Worm (Caenorhabditis elegans) whole organism, L4 larva: ENCODE data around the gene ttm-1.

Experiments
- F26F4.8 ChIP-seq: fragments of 200-800 bp; sonication (Bioruptor generic); conservative IDR thresholded peaks from 2 replicates; pipeline ENCODE4 v1.3.6; 2022; ENCODE audit warnings: missing genetic modification characterization, missing compliant biosample characterization
- Y48G9A.11 ChIP-seq: fragments of 200-800 bp; sonication (Bioruptor generic); IDR thresholded peaks from 2 replicates; pipeline ENCODE4 v1.3.6; 2022; ENCODE audit warnings: missing genetic modification reagents, missing genetic modification characterization, missing compliant biosample characterization
- Y5F2A.4 ChIP-seq: fragments of 200-800 bp; sonication (Bioruptor generic); optimal IDR thresholded peaks from 2 replicates; lab custom pipeline; 2018; ENCODE audit warnings: mild to moderate bottlenecking, missing genetic modification characterization, missing compliant biosample characterization
- ama-1 ChIP-seq: fragments of 150-350 bp; optimal IDR thresholded peaks from 2 replicates; lab custom pipeline; 2014; ENCODE audit warnings: inconsistent platforms, mixed read lengths
- ceh-20 ChIP-seq: fragments of 200-800 bp; sonication (Bioruptor generic); IDR thresholded peaks from 2 replicates; pipeline ENCODE4 v1.3.6; 2022; ENCODE audit warnings: missing genetic modification reagents, missing genetic modification characterization, missing compliant biosample characterization
- ces-1 ChIP-seq: fragments of 150-350 bp; sonication (generic microtip); optimal IDR thresholded peaks from 4 replicates; lab custom pipeline; 2014; ENCODE audit warnings: missing biosample characterization, missing genetic modification reagents, missing genetic modification characterization
- daf-16 ChIP-seq, 3 experiments: sonication (generic microtip); optimal IDR thresholded peaks; 2 replicates each; lab custom pipeline; 2016 to 2017; ENCODE audit warnings: missing genetic modification characterization in 3 of 3, missing genetic modification reagents in 3 of 3, mild to moderate bottlenecking in 2 of 3, missing compliant biosample characterization in 2 of 3, missing biosample characterization in 1 of 3, moderate library complexity in 1 of 3
- duxl-1 ChIP-seq: sonication (generic microtip); optimal IDR thresholded peaks from 2 replicates; lab custom pipeline; 2016; ENCODE audit warnings: mild to moderate bottlenecking, missing genetic modification characterization, moderate library complexity, missing compliant biosample characterization; ENCODE audit not compliant: poor library complexity
- fkh-10 ChIP-seq: fragments of 150-350 bp; optimal IDR thresholded peaks from 2 replicates; lab custom pipeline; 2014; ENCODE audit warnings: missing biosample characterization, missing genetic modification reagents, missing genetic modification characterization
- fos-1 ChIP-seq: fragments of 150-350 bp; optimal IDR thresholded peaks from 2 replicates; lab custom pipeline; 2014; ENCODE audit warnings: missing biosample characterization, missing genetic modification characterization
- gei-8 ChIP-seq: fragments of 200-800 bp; sonication (Bioruptor generic); optimal IDR thresholded peaks from 2 replicates; lab custom pipeline; 2018; ENCODE audit warnings: mild to moderate bottlenecking, missing genetic modification characterization, missing compliant biosample characterization
- hlh-30 ChIP-seq: sonication (generic microtip); optimal IDR thresholded peaks from 2 replicates; lab custom pipeline; 2017; ENCODE audit warnings: antibody characterized with exemption, mild to moderate bottlenecking, missing genetic modification characterization, missing compliant biosample characterization; ENCODE audit not compliant: insufficient read depth
- hmg-1.1 ChIP-seq: fragments of 200-800 bp; sonication (Bioruptor generic); IDR thresholded peaks from 2 replicates; pipeline ENCODE4 v1.3.6; 2022; ENCODE audit warnings: missing genetic modification reagents, missing genetic modification characterization, missing compliant biosample characterization
- jun-1 ChIP-seq: fragments of 150-350 bp; optimal IDR thresholded peaks from 2 replicates; lab custom pipeline; 2014; ENCODE audit warnings: missing biosample characterization, missing genetic modification reagents, missing genetic modification characterization
- lin-13 ChIP-seq: fragments of 150-350 bp; optimal IDR thresholded peaks from 2 replicates; lab custom pipeline; 2014; ENCODE audit warnings: missing biosample characterization, missing genetic modification reagents, missing genetic modification characterization
- lin-15B ChIP-seq: fragments of 150-350 bp; sonication (generic microtip); optimal IDR thresholded peaks from 3 replicates; lab custom pipeline; 2014; ENCODE audit warnings: missing biosample characterization, missing genetic modification characterization
- lin-29 ChIP-seq: fragments of 200-800 bp; sonication (Bioruptor generic); IDR thresholded peaks from 2 replicates; pipeline ENCODE4 v1.3.6; 2022; ENCODE audit warnings: missing genetic modification reagents, missing genetic modification characterization, missing compliant biosample characterization
- lir-3 ChIP-seq: sonication (generic microtip); optimal IDR thresholded peaks from 2 replicates; lab custom pipeline; 2016; ENCODE audit warnings: mild to moderate bottlenecking, missing genetic modification characterization, missing compliant biosample characterization
- mes-2 ChIP-seq: sonication (generic microtip); optimal IDR thresholded peaks from 2 replicates; lab custom pipeline; 2016; ENCODE audit warnings: missing genotype, mild to moderate bottlenecking, missing genetic modification characterization, missing compliant biosample characterization; ENCODE audit not compliant: poor library complexity, severe bottlenecking
- mxl-2 ChIP-seq: fragments of 200-800 bp; sonication (Bioruptor generic); conservative IDR thresholded peaks from 2 replicates; pipeline ENCODE4 v1.3.6; 2022; ENCODE audit warnings: missing genetic modification reagents, missing genetic modification characterization, missing compliant biosample characterization
- nhr-102 ChIP-seq: sonication (generic microtip); optimal IDR thresholded peaks from 2 replicates; lab custom pipeline; 2016; ENCODE audit warnings: mild to moderate bottlenecking, missing genetic modification characterization, moderate library complexity, missing compliant biosample characterization
- nhr-237 ChIP-seq: sonication (generic microtip); optimal IDR thresholded peaks from 2 replicates; lab custom pipeline; 2017; ENCODE audit warnings: missing biosample characterization, missing genetic modification characterization
- nhr-28 ChIP-seq: fragments of 150-350 bp; optimal IDR thresholded peaks from 2 replicates; lab custom pipeline; 2014; ENCODE audit warnings: missing biosample characterization, missing genetic modification characterization
- nhr-42 ChIP-seq: fragments of 200-800 bp; sonication (Bioruptor generic); IDR thresholded peaks from 2 replicates; pipeline ENCODE4 v1.3.6; 2022; ENCODE audit warnings: missing genetic modification characterization, missing compliant biosample characterization
- rbr-2 ChIP-seq: sonication (generic microtip); optimal IDR thresholded peaks from 2 replicates; lab custom pipeline; 2016; ENCODE audit warnings: missing genotype, missing genetic modification characterization, missing compliant biosample characterization
- sdz-12 ChIP-seq: fragments of 200-800 bp; sonication (Bioruptor generic); optimal IDR thresholded peaks from 2 replicates; lab custom pipeline; 2018; ENCODE audit warnings: mild to moderate bottlenecking, missing genetic modification characterization, missing compliant biosample characterization
- unc-39 ChIP-seq: sonication (generic microtip); optimal IDR thresholded peaks from 2 replicates; lab custom pipeline; 2017; ENCODE audit warnings: missing biosample characterization, missing genetic modification characterization
- unc-62 ChIP-seq, 3 experiments: fragments of 150-350 bp in 1 of 3; sonication (generic microtip); optimal IDR thresholded peaks in 2 of 3; peaks in 1 of 3; 1 replicate in 1 of 3; 2 replicates in 2 of 3; lab custom pipeline; 2014 to 2017; ENCODE audit warnings: missing biosample characterization in 3 of 3, missing genetic modification characterization in 3 of 3, missing genetic modification reagents in 3 of 3, missing genotype in 1 of 3
- zip-11 ChIP-seq: fragments of 200-800 bp; sonication (Bioruptor generic); IDR thresholded peaks from 2 replicates; pipeline ENCODE4 v1.3.6; 2022; ENCODE audit warnings: missing genetic modification characterization, missing compliant biosample characterization

Gene ttm-1

DNA sequence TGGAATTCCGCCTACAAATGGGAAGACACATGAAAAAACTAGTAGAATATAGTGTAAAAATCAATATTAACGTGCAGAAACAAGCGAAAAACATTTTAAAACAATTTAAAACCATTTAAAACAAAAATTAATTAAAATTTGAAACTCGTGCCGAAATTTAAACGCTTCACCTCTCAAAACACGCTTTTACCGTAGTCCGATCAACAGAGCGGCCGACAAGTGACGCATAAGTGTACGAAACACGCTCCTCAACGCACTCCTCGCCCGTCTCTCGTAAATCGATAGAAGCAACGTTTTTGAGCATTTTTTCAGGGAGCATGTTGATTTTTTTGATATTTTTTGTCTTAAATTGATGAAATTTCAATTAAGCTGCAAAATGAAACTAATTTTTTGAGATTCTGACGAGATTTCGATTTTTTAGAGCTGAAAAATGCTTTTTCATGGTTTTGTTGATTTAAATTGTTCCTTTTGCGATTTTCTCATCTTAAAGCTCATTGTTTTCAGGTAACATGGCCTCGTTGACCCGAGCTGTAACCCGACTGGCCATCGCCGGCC lies 61.7 kb downstream of the ttm-1 start, which contains the start of gene cox-5A (continued):
- TF ChIP-seq ceh-20 (GFP tag; lab: Robert Waterston, UW): peak; percentile 99
- peak; percentile 76; the same call in 1 of the 2 replicates for TF ChIP-seq mxl-2 (GFP tag; lab: Robert Waterston, UW)
- peak; percentile 98 for TF ChIP-seq mes-2 (tag; lab: Kevin White, UChicago)
- TF ChIP-seq sdz-12 (GFP tag; lab: Kevin White, UChicago): peak; percentile 81
- peak; percentile 94 for TF ChIP-seq nhr-28 (tag; lab: Kevin White, UChicago)
- peak; percentile 94 for TF ChIP-seq ama-1
- TF ChIP-seq nhr-42: peak; percentile 98
- TF ChIP-seq rbr-2 (tag; lab: Kevin White, UChicago): peak; percentile 99
- peak; percentile 96 for TF ChIP-seq lin-29 (GFP tag; lab: Robert Waterston, UW)
- peak; percentile 98 for TF ChIP-seq hlh-30 (tag; lab: Kevin White, UChicago)
- peak; percentile 99 for TF ChIP-seq fkh-10 (GFP tag; lab: Kevin White, UChicago)
- peak; percentile 97 for TF ChIP-seq jun-1 (tag; lab: Kevin White, UChicago)
- TF ChIP-seq gei-8 (GFP tag; lab: Kevin White, UChicago): peak; percentile 68
- TF ChIP-seq Y48G9A.11 (GFP tag; lab: Robert Waterston, UW): peak; percentile 90
- no peak for TF ChIP-seq F26F4.8
- TF ChIP-seq lin-15B (tag; lab: Kevin White, UChicago): peak; percentile 89
- peak; percentile 66 for TF ChIP-seq nhr-237 (tag; lab: Kevin White, UChicago)
- peak; percentile 100 for TF ChIP-seq hmg-1.1 (GFP tag; lab: Robert Waterston, UW)
- TF ChIP-seq duxl-1 (tag; lab: Kevin White, UChicago): peak; percentile 97
- TF ChIP-seq fos-1 (tag; lab: Kevin White, UChicago): peak; percentile 97
- TF ChIP-seq Y5F2A.4 (GFP tag; lab: Kevin White, UChicago): peak; percentile 92
- peak; percentile 78 for TF ChIP-seq lir-3 (tag; lab: Kevin White, UChicago)
- no peak for TF ChIP-seq unc-39
- peak; percentile 98 for TF ChIP-seq nhr-102 (tag; lab: Kevin White, UChicago)
- peak; percentile 86 to 94 for TF ChIP-seq daf-16 (GFP tag; optimal IDR thresholded peaks at IDR 0.05; lab: Kevin White, UChicago)
- peak; percentile 81 for TF ChIP-seq daf-16 (tag; optimal IDR thresholded peaks at IDR 0.05; lab: Kevin White, UChicago)
- peak; percentile 99 for TF ChIP-seq lin-13
- TF ChIP-seq zip-11: no peak

DNA sequence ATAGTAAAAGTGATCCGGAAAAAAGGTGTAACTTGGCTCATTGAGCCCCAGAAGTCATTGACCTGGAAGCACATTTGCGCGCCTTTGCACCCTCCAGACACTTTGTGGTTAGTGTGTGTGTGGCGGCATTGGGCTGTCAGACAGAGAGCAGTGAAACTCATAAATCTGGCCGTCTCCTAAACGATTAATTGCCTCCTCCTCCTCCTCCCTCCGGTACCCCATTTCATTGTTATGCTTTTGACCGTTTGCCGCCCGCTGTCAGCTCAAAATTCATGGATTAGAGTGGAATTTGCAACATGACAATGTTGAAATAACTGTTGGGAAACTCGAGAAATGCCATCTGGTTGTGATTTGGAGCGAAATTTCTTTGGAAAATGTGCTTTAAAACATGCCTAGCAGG lies 62.7 kb downstream of the ttm-1 start:
- TF ChIP-seq ces-1 (GFP tag; lab: Kevin White, UChicago) (no peak), unc-62 (GFP tag; optimal IDR thresholded peaks at IDR 0.05 in 1 of 2; lab: Kevin White, UChicago) (peak in 1 of 2 experiments; percentile 69), unc-62 (tag; optimal IDR thresholded peaks at IDR 0.05; lab: Kevin White, UChicago) (no peak)
